Fruit fly (Drosophila melanogaster) whole organism, prepupa: ENCODE data around the gene eIF4EHP.

Experiments
- CG10631 ChIP-seq: fragments of 200-800 bp; sonication (Bioruptor generic); optimal IDR thresholded peaks from 2 replicates; lab custom pipeline; 2016; ENCODE audit warnings: missing biosample characterization, missing genetic modification characterization
- CG10669 ChIP-seq: fragments of 200-800 bp; sonication (Bioruptor generic); optimal IDR thresholded peaks from 3 replicates; lab custom pipeline; 2018; ENCODE audit warnings: missing biosample characterization, mild to moderate bottlenecking, missing genetic modification characterization, moderate library complexity
- CG11294 ChIP-seq: fragments of 200-800 bp; sonication (Bioruptor generic); IDR thresholded peaks from 2 replicates; pipeline ENCODE4 v1.3.6; 2022; ENCODE audit warnings: missing biosample characterization, missing genetic modification characterization
- CG11762 ChIP-seq: fragments of 200-800 bp; sonication (Bioruptor generic); optimal IDR thresholded peaks from 3 replicates; lab custom pipeline; 2016; ENCODE audit warnings: missing biosample characterization, missing genetic modification characterization; ENCODE audit not compliant: insufficient read depth
- CG11902 ChIP-seq: fragments of 200-800 bp; sonication (Bioruptor generic); optimal IDR thresholded peaks from 3 replicates; lab custom pipeline; 2016; ENCODE audit warnings: missing biosample characterization, missing genetic modification characterization
- CG15336 ChIP-seq: fragments of 200-800 bp; sonication (Bioruptor generic); IDR thresholded peaks from 2 replicates; pipeline ENCODE4 v1.3.6; 2022; ENCODE audit warnings: missing biosample characterization, missing genetic modification characterization
- CG1621 ChIP-seq: fragments of 200-800 bp; sonication (Bioruptor generic); optimal IDR thresholded peaks from 3 replicates; lab custom pipeline; 2018; ENCODE audit warnings: missing biosample characterization, mild to moderate bottlenecking, missing genetic modification characterization
- CG16779 ChIP-seq: fragments of 200-800 bp; sonication (Bioruptor generic); optimal IDR thresholded peaks from 3 replicates; lab custom pipeline; 2017; ENCODE audit warnings: missing biosample characterization, mild to moderate bottlenecking, missing genetic modification characterization
- CG3032 ChIP-seq: fragments of 200-800 bp; optimal IDR thresholded peaks from 2 replicates; lab custom pipeline; 2019; ENCODE audit warnings: missing biosample characterization, mild to moderate bottlenecking, missing genetic modification characterization, moderate library complexity
- CG32006 ChIP-seq: fragments of 200-800 bp; sonication (Bioruptor generic); optimal IDR thresholded peaks from 3 replicates; lab custom pipeline; 2017; ENCODE audit warnings: missing biosample characterization, mild to moderate bottlenecking, missing genetic modification characterization
- CG34406 ChIP-seq: fragments of 200-800 bp; sonication (Bioruptor generic); optimal IDR thresholded peaks from 3 replicates; lab custom pipeline; 2016; ENCODE audit warnings: missing biosample characterization, missing genetic modification characterization
- CG4318 ChIP-seq: fragments of 200-800 bp; sonication (Bioruptor generic); optimal IDR thresholded peaks from 3 replicates; lab custom pipeline; 2017; ENCODE audit warnings: missing biosample characterization, mild to moderate bottlenecking, missing genetic modification characterization
- CG6163 ChIP-seq: fragments of 200-800 bp; sonication (Bioruptor generic); IDR thresholded peaks from 3 replicates; pipeline ENCODE4 v1.3.6; 2022; ENCODE audit warnings: missing biosample characterization, missing genetic modification characterization
- CG6276 ChIP-seq: fragments of 200-800 bp; sonication (Bioruptor generic); optimal IDR thresholded peaks from 2 replicates; lab custom pipeline; 2017; ENCODE audit warnings: missing biosample characterization, mild to moderate bottlenecking, missing genetic modification characterization
- CG6792 ChIP-seq: fragments of 200-800 bp; sonication (Bioruptor generic); optimal IDR thresholded peaks from 3 replicates; lab custom pipeline; 2016; ENCODE audit warnings: missing biosample characterization, missing genetic modification characterization
- CG6808 ChIP-seq: fragments of 200-800 bp; sonication (Bioruptor generic); optimal IDR thresholded peaks from 3 replicates; lab custom pipeline; 2017; ENCODE audit warnings: missing biosample characterization, missing genetic modification characterization, mild to moderate bottlenecking, moderate library complexity, missing genetic modification reagents
- CG8319 ChIP-seq: fragments of 200-800 bp; sonication (Bioruptor generic); optimal IDR thresholded peaks from 3 replicates; lab custom pipeline; 2016; ENCODE audit warnings: missing biosample characterization, missing genetic modification characterization
- CG8632 ChIP-seq: fragments of 200-800 bp; sonication (Bioruptor generic); optimal IDR thresholded peaks from 3 replicates; lab custom pipeline; 2016; ENCODE audit warnings: missing biosample characterization, missing genetic modification characterization
- Eip75B ChIP-seq: fragments of 200-800 bp; sonication (Bioruptor generic); optimal IDR thresholded peaks from 3 replicates; lab custom pipeline; 2016; ENCODE audit warnings: missing biosample characterization, missing genetic modification characterization
- Eip78C ChIP-seq: fragments of 200-800 bp; sonication (Bioruptor generic); peaks from one replicate; lab custom pipeline; 2016; ENCODE audit warnings: missing biosample characterization, missing genetic modification characterization
- Eip93F ChIP-seq: fragments of 200-800 bp; sonication (Bioruptor generic); optimal IDR thresholded peaks from 2 replicates; lab custom pipeline; 2016; ENCODE audit warnings: missing biosample characterization, mild to moderate bottlenecking, missing genetic modification characterization
- Ets21C ChIP-seq: fragments of 200-800 bp; sonication (Bioruptor generic); optimal IDR thresholded peaks from 3 replicates; lab custom pipeline; 2016; ENCODE audit warnings: missing biosample characterization, missing genetic modification characterization
- Ets96B ChIP-seq: fragments of 200-800 bp; optimal IDR thresholded peaks from 2 replicates; lab custom pipeline; 2019; ENCODE audit warnings: missing biosample characterization, mild to moderate bottlenecking, missing genetic modification characterization, moderate library complexity
- Gug ChIP-seq: fragments of 200-800 bp; sonication (Bioruptor generic); IDR thresholded peaks from 2 replicates; pipeline ENCODE4 v1.3.6; 2022; ENCODE audit warnings: missing biosample characterization, missing genetic modification characterization
- Hr38 ChIP-seq: sonication (Bioruptor generic); optimal IDR thresholded peaks from 2 replicates; lab custom pipeline; 2016; ENCODE audit warnings: missing biosample characterization, missing genetic modification characterization
- Hr39 ChIP-seq: fragments of 200-800 bp; sonication (Bioruptor generic); optimal IDR thresholded peaks from 2 replicates; lab custom pipeline; 2016; ENCODE audit warnings: missing biosample characterization, missing genetic modification characterization
- Hr4 ChIP-seq: fragments of 200-800 bp; sonication (Bioruptor generic); optimal IDR thresholded peaks from 3 replicates; lab custom pipeline; 2016; ENCODE audit warnings: missing biosample characterization, missing genetic modification characterization
- Lpt ChIP-seq: fragments of 200-800 bp; sonication (Bioruptor generic); optimal IDR thresholded peaks from 3 replicates; lab custom pipeline; 2016; ENCODE audit warnings: missing biosample characterization, missing genetic modification characterization
- OdsH ChIP-seq: fragments of 200-800 bp; sonication (Bioruptor generic); optimal IDR thresholded peaks from 3 replicates; lab custom pipeline; 2016; ENCODE audit warnings: missing biosample characterization, missing genetic modification characterization
- Smox ChIP-seq: fragments of 200-800 bp; sonication (Bioruptor generic); optimal IDR thresholded peaks from 3 replicates; lab custom pipeline; 2016; ENCODE audit warnings: missing biosample characterization, missing genetic modification characterization
- Sox102F ChIP-seq: fragments of 200-800 bp; sonication (Bioruptor generic); optimal IDR thresholded peaks from 2 replicates; lab custom pipeline; 2016; ENCODE audit warnings: missing biosample characterization, mild to moderate bottlenecking, missing genetic modification characterization
- Sox15 ChIP-seq: fragments of 200-800 bp; sonication (Bioruptor generic); optimal IDR thresholded peaks from 3 replicates; lab custom pipeline; 2016; ENCODE audit warnings: missing biosample characterization, missing genetic modification characterization
- achi ChIP-seq: fragments of 200-800 bp; sonication (Bioruptor generic); optimal IDR thresholded peaks from 3 replicates; lab custom pipeline; 2016; ENCODE audit warnings: missing biosample characterization, missing genetic modification characterization
- acj6 ChIP-seq: fragments of 200-800 bp; sonication (Bioruptor generic); optimal IDR thresholded peaks from 3 replicates; lab custom pipeline; 2016; ENCODE audit warnings: missing biosample characterization, missing genetic modification characterization
- cyc ChIP-seq: fragments of 200-800 bp; sonication (Bioruptor generic); optimal IDR thresholded peaks from 3 replicates; lab custom pipeline; 2016; ENCODE audit warnings: missing biosample characterization, missing genetic modification characterization
- dac ChIP-seq: fragments of 200-800 bp; sonication (Bioruptor generic); optimal IDR thresholded peaks from 2 replicates; lab custom pipeline; 2017; ENCODE audit warnings: missing biosample characterization, mild to moderate bottlenecking, missing genetic modification characterization
- dsx ChIP-seq: fragments of 200-800 bp; optimal IDR thresholded peaks from 3 replicates; lab custom pipeline; 2019; ENCODE audit warnings: missing biosample characterization, mild to moderate bottlenecking, missing genetic modification characterization, moderate library complexity; ENCODE audit not compliant: poor library complexity, severe bottlenecking
- fd59A ChIP-seq: fragments of 200-800 bp; sonication (Bioruptor generic); optimal IDR thresholded peaks from 2 replicates; lab custom pipeline; 2017; ENCODE audit warnings: missing biosample characterization, mild to moderate bottlenecking, missing genetic modification characterization, missing genetic modification reagents
- fd85E ChIP-seq: fragments of 200-800 bp; sonication (Bioruptor generic); optimal IDR thresholded peaks from 3 replicates; lab custom pipeline; 2016; ENCODE audit warnings: missing biosample characterization, missing genetic modification characterization
- fkh ChIP-seq: fragments of 200-800 bp; sonication (Bioruptor generic); optimal IDR thresholded peaks from 3 replicates; lab custom pipeline; 2017; ENCODE audit warnings: missing biosample characterization, mild to moderate bottlenecking, missing genetic modification characterization, moderate library complexity
- lz ChIP-seq: fragments of 200-800 bp; sonication (Bioruptor generic); optimal IDR thresholded peaks from 3 replicates; lab custom pipeline; 2016; ENCODE audit warnings: missing biosample characterization, missing genetic modification characterization
- net ChIP-seq: fragments of 200-800 bp; sonication (Bioruptor generic); optimal IDR thresholded peaks from 3 replicates; lab custom pipeline; 2016; ENCODE audit warnings: missing biosample characterization, missing genetic modification characterization
- pdm3 ChIP-seq: fragments of 200-800 bp; sonication (Bioruptor generic); optimal IDR thresholded peaks from 3 replicates; lab custom pipeline; 2016; ENCODE audit warnings: missing biosample characterization, missing genetic modification characterization
- salr ChIP-seq, 2 experiments: fragments of 200-800 bp; sonication (Bioruptor generic); optimal IDR thresholded peaks; 3 replicates each; lab custom pipeline; 2016 to 2018; ENCODE audit warnings: missing biosample characterization in 2 of 2, missing genetic modification characterization in 2 of 2, mild to moderate bottlenecking in 1 of 2
- spab ChIP-seq: fragments of 200-800 bp; sonication (Bioruptor generic); optimal IDR thresholded peaks from 2 replicates; lab custom pipeline; 2017; ENCODE audit warnings: missing biosample characterization, mild to moderate bottlenecking, missing genetic modification characterization, missing genetic modification reagents
- svp ChIP-seq: fragments of 200-800 bp; sonication (Bioruptor generic); peaks from one replicate; lab custom pipeline; 2016; ENCODE audit warnings: missing biosample characterization, missing genetic modification characterization

eIF4EHP gene

DNA sequence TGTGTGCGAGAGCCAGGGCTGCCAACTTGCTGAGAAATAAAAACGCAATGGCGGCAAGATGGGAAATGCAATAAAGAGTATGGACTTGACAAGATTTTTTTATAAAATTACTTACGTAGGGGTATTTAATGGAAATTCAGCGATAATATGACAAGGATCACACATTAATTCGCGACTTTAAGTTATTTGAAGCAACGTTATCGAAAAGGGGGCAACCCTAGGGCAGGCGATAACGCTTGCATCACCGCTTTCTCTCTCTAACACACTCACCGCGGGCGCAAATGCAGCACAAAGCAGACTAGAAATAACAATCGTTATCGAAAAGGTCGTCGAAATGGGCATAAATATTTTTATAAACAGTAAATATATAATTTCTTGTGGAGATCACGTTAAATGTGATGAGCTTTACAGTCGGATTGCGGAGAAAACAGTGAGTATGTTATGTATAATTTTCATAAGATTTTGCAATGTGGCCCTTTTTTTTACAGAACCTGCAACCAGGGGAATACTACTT, 60.7 kb downstream of the eIF4EHP start, which contains the start of gene Rox8 (continued):
- TF ChIP-seq CG3032, result peak; percentile 44
- no peak for TF ChIP-seq pdm3
- no peak for TF ChIP-seq CG11294 (GFP tag; lab: Robert Waterston, UW)
- TF ChIP-seq CG8632 (GFP tag; lab: Kevin White, UChicago), result peak; percentile 12
- peak; percentile 46 for TF ChIP-seq Ets21C (GFP tag; lab: Kevin White, UChicago)
- peak; percentile 42 for TF ChIP-seq achi (GFP tag; lab: Kevin White, UChicago)
- peak; percentile 59 for TF ChIP-seq Sox102F
- TF ChIP-seq CG15336 (GFP tag; lab: Robert Waterston, UW), result no peak
- no peak for TF ChIP-seq CG4318
- peak; percentile 41 for TF ChIP-seq cyc (GFP tag; lab: Kevin White, UChicago)
- TF ChIP-seq CG32006 (GFP tag; lab: Kevin White, UChicago), result peak; percentile 14
- peak; percentile 1 for TF ChIP-seq CG8319 (GFP tag; lab: Kevin White, UChicago)
- TF ChIP-seq Hr38 (GFP tag; lab: Kevin White, UChicago), result no peak
- peak; percentile 24 for TF ChIP-seq fkh (GFP tag; lab: Kevin White, UChicago)
- TF ChIP-seq salr (GFP tag; optimal IDR thresholded peaks at IDR 0.05; lab: Kevin White, UChicago), result no peak
- peak; percentile 12 for TF ChIP-seq net (GFP tag; lab: Kevin White, UChicago)
- TF ChIP-seq svp (GFP tag; lab: Kevin White, UChicago), result peak; percentile 79
- TF ChIP-seq CG11762, result no peak
- peak; percentile 11 for TF ChIP-seq CG10631 (GFP tag; lab: Kevin White, UChicago)
- no peak for TF ChIP-seq spab (GFP tag; lab: Kevin White, UChicago)
- TF ChIP-seq CG34406, result peak; percentile 59
- peak; percentile 43 for TF ChIP-seq Hr4 (GFP tag; lab: Kevin White, UChicago)
- peak; percentile 81 for TF ChIP-seq Eip78C (GFP tag; lab: Kevin White, UChicago)
- no peak for TF ChIP-seq Gug
- TF ChIP-seq fd85E (GFP tag; lab: Kevin White, UChicago), result no peak
- no peak for TF ChIP-seq Smox (GFP tag; lab: Kevin White, UChicago)
- no peak for TF ChIP-seq fd59A (GFP tag; lab: Kevin White, UChicago)
- TF ChIP-seq, all 60 proteins: peak for 36

DNA sequence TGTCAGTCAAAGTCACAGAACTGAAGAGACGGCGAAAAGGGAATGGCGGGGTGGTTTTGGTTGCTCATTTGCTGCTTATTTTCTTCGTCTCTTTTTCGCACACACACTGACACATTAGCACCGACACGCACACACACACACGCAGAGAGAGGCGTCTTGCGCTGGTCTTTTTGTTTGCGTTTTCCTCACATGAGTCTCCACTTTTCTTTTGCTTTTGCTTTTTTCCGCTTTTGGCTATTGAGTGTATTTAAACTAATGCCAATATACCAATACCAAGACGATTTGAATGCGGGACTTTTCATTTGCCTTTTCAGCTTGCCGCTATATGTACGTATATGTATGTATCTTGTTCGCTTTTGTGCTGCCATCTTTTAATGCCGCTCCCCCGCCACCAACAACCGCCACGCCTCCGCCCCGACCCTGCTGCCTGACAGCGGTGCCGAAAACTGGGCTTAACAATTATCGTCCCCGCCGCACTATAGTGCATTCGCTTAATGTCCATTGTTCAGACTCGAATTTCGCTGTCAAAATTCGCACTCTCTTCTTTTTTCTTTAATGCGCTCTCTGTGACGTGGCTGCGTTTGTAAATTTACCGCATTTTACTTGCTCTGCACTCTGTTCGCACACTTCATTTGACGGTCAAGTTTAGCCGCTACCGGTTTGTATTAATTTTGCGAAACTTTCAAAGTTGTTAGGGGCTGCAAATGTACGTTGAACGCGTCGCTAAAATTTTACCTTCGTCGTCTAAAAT, 61.4 kb downstream of the eIF4EHP start, which contains the start of gene CG5986:
CG5986 (plus strand) TSS at position 565 of the 751 bp plus-strand sequence.
- TF ChIP-seq svp (GFP tag; lab: Kevin White, UChicago), result peak; percentile 55
- no peak; the same call in 1 of the 2 replicates for TF ChIP-seq CG11294 (GFP tag; lab: Robert Waterston, UW)
- TF ChIP-seq CG34406, result no peak
- peak; percentile 39 for TF ChIP-seq Lpt (GFP tag; lab: Kevin White, UChicago)
- no peak for TF ChIP-seq cyc (GFP tag; lab: Kevin White, UChicago)
- no peak for TF ChIP-seq Hr39 (GFP tag; lab: Kevin White, UChicago)
- TF ChIP-seq Eip93F (GFP tag; lab: Kevin White, UChicago), result no peak
- no peak for TF ChIP-seq salr (GFP tag; optimal IDR thresholded peaks at IDR 0.05; lab: Kevin White, UChicago)
- TF ChIP-seq CG3032, result no peak
- TF ChIP-seq pdm3, result no peak
- TF ChIP-seq fkh (GFP tag; lab: Kevin White, UChicago), result peak; percentile 66
- TF ChIP-seq CG6792 (GFP tag; lab: Kevin White, UChicago), result no peak
- no peak for TF ChIP-seq Sox15 (GFP tag; lab: Kevin White, UChicago)
- TF ChIP-seq achi (GFP tag; lab: Kevin White, UChicago), result no peak
- no peak for TF ChIP-seq Eip75B (GFP tag; lab: Kevin White, UChicago)
- TF ChIP-seq fd59A (GFP tag; lab: Kevin White, UChicago), result no peak
- no peak for TF ChIP-seq acj6 (GFP tag; lab: Kevin White, UChicago)
- no peak for TF ChIP-seq CG8319 (GFP tag; lab: Kevin White, UChicago)
- TF ChIP-seq lz (GFP tag; lab: Kevin White, UChicago), result no peak
- no peak for TF ChIP-seq Ets21C (GFP tag; lab: Kevin White, UChicago)
- TF ChIP-seq OdsH (GFP tag; lab: Kevin White, UChicago), result no peak
- TF ChIP-seq CG4318, result no peak
- peak; percentile 34 for TF ChIP-seq CG32006 (GFP tag; lab: Kevin White, UChicago)
- TF ChIP-seq CG10669 (GFP tag; lab: Kevin White, UChicago), result no peak
- TF ChIP-seq CG6163 (GFP tag; lab: Robert Waterston, UW), result peak; percentile 73; the same call in 2 of the 3 replicates
- TF ChIP-seq CG16779, result peak; percentile 56
- TF ChIP-seq CG6808 (GFP tag; lab: Kevin White, UChicago), result peak; percentile 56
- TF ChIP-seq CG6276 (GFP tag; lab: Kevin White, UChicago), result peak; percentile 74
- no peak for TF ChIP-seq Ets96B (tag; lab: Kevin White, UChicago)
- no peak for TF ChIP-seq CG1621 (tag; lab: Kevin White, UChicago)
- TF ChIP-seq dac (GFP tag; lab: Kevin White, UChicago), result no peak
- TF ChIP-seq Sox102F, result no peak
- no peak for TF ChIP-seq CG11902 (GFP tag; lab: Kevin White, UChicago)
- TF ChIP-seq Smox (GFP tag; lab: Kevin White, UChicago), result no peak
- TF ChIP-seq dsx (GFP tag; lab: Kevin White, UChicago), result no peak
